Worm (Caenorhabditis elegans): ENCODE results near the gene F43G6.8.

F43G6.8 gene

DNA sequence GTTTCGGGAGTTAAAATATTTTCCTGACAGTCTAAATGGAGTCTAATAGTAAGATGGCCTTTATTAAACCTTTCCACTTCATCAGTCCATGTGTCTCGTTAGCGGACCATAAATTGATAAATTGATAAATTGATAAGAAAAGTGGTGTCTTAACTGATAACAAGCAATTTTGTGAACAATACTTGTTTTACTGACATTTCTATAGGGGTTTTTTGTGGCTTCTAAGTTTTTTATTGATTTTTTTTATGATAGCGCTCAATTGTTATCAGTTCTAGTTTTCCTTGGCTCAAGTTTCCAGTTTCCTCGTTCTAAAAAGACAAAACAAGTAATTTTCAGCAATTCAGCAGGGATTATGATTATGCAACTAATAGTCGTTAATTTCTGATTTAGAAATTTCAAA, 11.4 kb downstream of the F43G6.8 start, which contains the start of gene F43G6.17:
Gene F43G6.17 (plus strand): TSS at position 301 of the 400 bp plus-strand sequence.
- TF ChIP-seq F13C5.2 (tag; optimal IDR thresholded peaks at IDR 0.05) (no peak), sea-1 (GFP tag; conservative IDR thresholded peaks at IDR 0.05) (no peak)

DNA sequence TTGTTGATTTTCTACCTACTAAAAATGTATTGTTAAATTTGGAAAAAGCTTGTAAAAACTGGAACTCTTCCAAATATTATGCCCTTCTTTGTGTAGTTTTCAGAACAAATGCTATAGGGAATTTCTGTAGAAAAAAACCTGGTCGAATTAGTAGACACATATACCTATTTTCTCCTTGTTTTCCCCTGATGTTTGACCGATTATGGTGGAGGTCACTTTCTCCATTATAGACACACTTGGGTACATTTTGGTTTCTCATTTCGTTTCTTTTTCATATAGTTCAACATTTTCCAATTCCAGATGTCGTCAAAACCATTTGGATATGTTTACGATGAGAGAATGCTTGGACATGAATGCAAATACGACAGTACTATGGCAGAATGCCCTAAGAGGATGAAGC, 15.2 kb downstream of the F43G6.8 start, which contains the start of gene hda-5:
Gene hda-5 (plus strand): TSS at position 301 of the 400 bp plus-strand sequence.
- TF ChIP-seq hmg-4 (GFP tag; optimal IDR thresholded peaks at IDR 0.05) (no peak), ama-1 (optimal IDR thresholded peaks at IDR 0.05) (no peak), B0310.2 (tag; optimal IDR thresholded peaks at IDR 0.05) (no peak), ceh-13 (GFP tag; optimal IDR thresholded peaks at IDR 0.05) (no peak), pes-1 (GFP tag; IDR thresholded peaks at IDR 0.05) (no peak), F13C5.2 (tag; optimal IDR thresholded peaks at IDR 0.05) (no peak), ets-7 (tag; optimal IDR thresholded peaks at IDR 0.05) (no peak), tra-4 (tag; optimal IDR thresholded peaks at IDR 0.05) (no peak), hmbx-1 (tag; optimal IDR thresholded peaks at IDR 0.05) (no peak), tbx-37 (GFP tag; conservative IDR thresholded peaks at IDR 0.05) (no peak), aly-1 (tag; optimal IDR thresholded peaks at IDR 0.05) (no peak), tbx-11 (GFP tag; IDR thresholded peaks at IDR 0.05) (no peak), ceh-36 (tag; optimal IDR thresholded peaks at IDR 0.05) (no peak), scrt-1 (GFP tag; IDR thresholded peaks at IDR 0.05) (no peak), sea-1 (GFP tag; conservative IDR thresholded peaks at IDR 0.05) (no peak), flt-1 (GFP tag; IDR thresholded peaks at IDR 0.05) (no peak)

- TF ChIP-seq B0310.2 (tag; optimal IDR thresholded peaks at IDR 0.05) (no peak), hnd-1 (tag; optimal IDR thresholded peaks at IDR 0.05) (no peak), tra-4 (tag; optimal IDR thresholded peaks at IDR 0.05) (no peak), hmbx-1 (tag; optimal IDR thresholded peaks at IDR 0.05) (no peak), flt-1 (GFP tag; IDR thresholded peaks at IDR 0.05) (no peak), ets-7 (tag; optimal IDR thresholded peaks at IDR 0.05) (no peak), tbx-37 (GFP tag; conservative IDR thresholded peaks at IDR 0.05) (no peak), ceh-36 (tag; optimal IDR thresholded peaks at IDR 0.05) (no peak), scrt-1 (GFP tag; IDR thresholded peaks at IDR 0.05) (no peak), hmg-4 (GFP tag; optimal IDR thresholded peaks at IDR 0.05) (no peak), aly-1 (tag; optimal IDR thresholded peaks at IDR 0.05) (no peak), sea-1 (GFP tag; conservative IDR thresholded peaks at IDR 0.05) (no peak), pes-1 (GFP tag; IDR thresholded peaks at IDR 0.05) (no peak), ama-1 (optimal IDR thresholded peaks at IDR 0.05) (no peak)
Measured at ce11 chrII:11797194-11797593, 16.7 kb downstream of the F43G6.8 start.

DNA sequence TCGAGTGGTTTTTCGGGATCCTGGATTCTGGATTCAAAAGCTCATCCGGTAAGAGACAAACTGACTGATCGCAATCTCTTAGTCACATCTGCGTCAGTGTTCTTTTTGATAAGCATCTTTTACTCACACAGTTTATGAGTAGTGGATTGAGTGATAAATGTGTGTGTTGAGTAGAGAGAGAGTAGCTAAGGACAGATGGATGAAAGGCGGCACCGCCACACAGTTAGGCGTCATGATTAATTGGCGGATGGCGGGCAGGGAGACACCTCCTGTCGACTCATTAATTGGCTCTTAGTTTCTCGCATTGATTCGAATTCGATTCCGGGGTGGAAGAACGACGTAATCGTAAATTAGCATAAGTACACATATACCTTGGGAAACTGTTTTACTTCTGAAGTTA, 19.5 kb downstream of the F43G6.8 start:
- TF ChIP-seq ceh-36 (tag; optimal IDR thresholded peaks at IDR 0.05) (no peak), ceh-13 (GFP tag; optimal IDR thresholded peaks at IDR 0.05) (no peak), scrt-1 (GFP tag; IDR thresholded peaks at IDR 0.05) (no peak), sea-1 (GFP tag; conservative IDR thresholded peaks at IDR 0.05) (no peak), ets-7 (tag; optimal IDR thresholded peaks at IDR 0.05) (no peak), hmg-4 (GFP tag; optimal IDR thresholded peaks at IDR 0.05) (no peak), hmbx-1 (tag; optimal IDR thresholded peaks at IDR 0.05) (no peak), tra-4 (tag; optimal IDR thresholded peaks at IDR 0.05) (no peak), B0310.2 (tag; optimal IDR thresholded peaks at IDR 0.05) (no peak), tbx-37 (GFP tag; conservative IDR thresholded peaks at IDR 0.05) (no peak)

- TF ChIP-seq hnd-1 (tag; optimal IDR thresholded peaks at IDR 0.05) (no peak), hmg-4 (GFP tag; optimal IDR thresholded peaks at IDR 0.05) (no peak), ceh-36 (tag; optimal IDR thresholded peaks at IDR 0.05) (no peak), ceh-13 (GFP tag; optimal IDR thresholded peaks at IDR 0.05) (no peak), aly-1 (tag; optimal IDR thresholded peaks at IDR 0.05) (no peak), sea-1 (GFP tag; conservative IDR thresholded peaks at IDR 0.05) (no peak), hmbx-1 (tag; optimal IDR thresholded peaks at IDR 0.05) (no peak), ets-7 (tag; optimal IDR thresholded peaks at IDR 0.05) (no peak), scrt-1 (GFP tag; IDR thresholded peaks at IDR 0.05) (no peak), tra-4 (tag; optimal IDR thresholded peaks at IDR 0.05) (no peak), ama-1 (optimal IDR thresholded peaks at IDR 0.05) (no peak), pes-1 (GFP tag; IDR thresholded peaks at IDR 0.05) (no peak), B0310.2 (tag; optimal IDR thresholded peaks at IDR 0.05) (no peak)
Measured at ce11 chrII:11790458-11790857, 23.4 kb downstream of the F43G6.8 start, which contains the start of gene F43G6.4. Gene F43G6.4, plus strand, starts transcription at chrII:11790758.

DNA sequence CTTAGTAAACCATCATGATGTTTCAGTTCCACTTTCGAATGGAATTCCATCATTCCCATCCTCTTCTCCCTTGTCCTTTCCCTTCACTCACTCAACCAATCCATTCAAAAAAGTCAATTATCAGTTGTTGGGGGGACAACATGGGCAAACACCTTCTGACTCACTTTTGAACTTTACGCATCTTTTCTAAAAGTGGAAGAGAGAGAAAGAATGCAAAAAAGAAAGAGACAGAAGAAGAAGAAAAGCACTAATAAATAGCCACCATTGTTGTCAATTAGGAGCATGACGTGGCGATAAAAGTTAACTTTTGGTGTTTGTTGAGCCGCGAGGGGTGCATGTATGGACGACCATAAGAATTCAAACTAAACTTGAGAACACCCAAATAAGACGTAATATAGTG, 25.9 kb downstream of the F43G6.8 start:
- TF ChIP-seq pes-1 (GFP tag; IDR thresholded peaks at IDR 0.05): no peak
- no peak for TF ChIP-seq aly-1 (tag; optimal IDR thresholded peaks at IDR 0.05)
- no peak for TF ChIP-seq scrt-1 (GFP tag; IDR thresholded peaks at IDR 0.05)
- no peak for TF ChIP-seq flt-1 (GFP tag; IDR thresholded peaks at IDR 0.05)
- no peak for TF ChIP-seq ceh-36 (tag; optimal IDR thresholded peaks at IDR 0.05)
- TF ChIP-seq tra-4 (tag; optimal IDR thresholded peaks at IDR 0.05): no peak
- no peak for TF ChIP-seq F13C5.2 (tag; optimal IDR thresholded peaks at IDR 0.05)
- TF ChIP-seq ets-7 (tag; optimal IDR thresholded peaks at IDR 0.05): no peak
- no peak for TF ChIP-seq tbx-11 (GFP tag; IDR thresholded peaks at IDR 0.05)
- TF ChIP-seq tbx-37 (GFP tag; conservative IDR thresholded peaks at IDR 0.05): no peak

DNA sequence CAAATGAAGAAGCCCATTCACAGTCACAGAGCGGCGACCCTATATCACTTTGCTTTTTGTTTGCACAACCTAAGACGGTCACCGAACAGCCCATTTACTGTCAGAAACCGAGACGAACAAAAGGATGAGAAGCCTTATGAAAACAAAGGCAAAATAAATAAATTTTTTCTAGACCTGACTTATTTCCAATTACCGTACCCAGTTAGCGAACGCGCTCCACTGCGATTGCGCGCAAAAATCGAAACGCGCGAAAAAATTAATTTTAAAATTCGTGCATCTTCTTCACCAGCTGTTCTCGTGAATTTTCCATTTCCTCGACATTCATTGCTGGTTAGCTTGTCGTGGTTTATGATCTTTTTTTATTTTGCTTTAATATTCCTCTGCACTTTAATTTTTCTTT, 31.4 kb downstream of the F43G6.8 start, which contains the start of gene F43G6.16:
Gene F43G6.16 (minus strand): TSS at position 141 of the 400 bp plus-strand sequence.
- TF ChIP-seq B0310.2 (tag; optimal IDR thresholded peaks at IDR 0.05) (no peak), hmg-4 (GFP tag; optimal IDR thresholded peaks at IDR 0.05) (no peak), tra-4 (tag; optimal IDR thresholded peaks at IDR 0.05) (no peak), ceh-13 (GFP tag; optimal IDR thresholded peaks at IDR 0.05) (no peak), ceh-36 (tag; optimal IDR thresholded peaks at IDR 0.05) (no peak), scrt-1 (GFP tag; IDR thresholded peaks at IDR 0.05) (no peak), hnd-1 (tag; optimal IDR thresholded peaks at IDR 0.05) (no peak), F13C5.2 (tag; optimal IDR thresholded peaks at IDR 0.05) (no peak), ama-1 (optimal IDR thresholded peaks at IDR 0.05) (no peak), pes-1 (GFP tag; IDR thresholded peaks at IDR 0.05) (no peak), hmbx-1 (tag; optimal IDR thresholded peaks at IDR 0.05) (no peak), aly-1 (tag; optimal IDR thresholded peaks at IDR 0.05) (no peak), flt-1 (GFP tag; IDR thresholded peaks at IDR 0.05) (no peak), tbx-37 (GFP tag; conservative IDR thresholded peaks at IDR 0.05) (no peak), sea-1 (GFP tag; conservative IDR thresholded peaks at IDR 0.05) (no peak), tbx-11 (GFP tag; IDR thresholded peaks at IDR 0.05) (no peak)

Measured in whole organism, early embryonic.